Fruit fly (Drosophila melanogaster) whole organism, adult: ENCODE measurements around the gene Best3.

Source experiments
- CG11617 ChIP-seq: fragments of 200-800 bp; sonication (Bioruptor generic); optimal IDR thresholded peaks from 2 replicates; lab custom pipeline; 2017; ENCODE audit warnings: mild to moderate bottlenecking, missing biosample characterization, missing genetic modification reagents, missing genetic modification characterization
- CG5204 ChIP-seq: fragments of 200-800 bp; sonication (Bioruptor generic); optimal IDR thresholded peaks from 2 replicates; lab custom pipeline; 2016; ENCODE audit warnings: missing biosample characterization, missing genetic modification characterization
- kay ChIP-seq: fragments of 200-800 bp; sonication (Bioruptor generic); peaks from one replicate; lab custom pipeline; 2016; ENCODE audit warnings: missing biosample characterization, missing genetic modification characterization, borderline replicate concordance
- toe ChIP-seq: fragments of 200-800 bp; sonication (Bioruptor generic); optimal IDR thresholded peaks from 2 replicates; lab custom pipeline; 2016; ENCODE audit warnings: missing biosample characterization, missing genetic modification characterization

DNA sequence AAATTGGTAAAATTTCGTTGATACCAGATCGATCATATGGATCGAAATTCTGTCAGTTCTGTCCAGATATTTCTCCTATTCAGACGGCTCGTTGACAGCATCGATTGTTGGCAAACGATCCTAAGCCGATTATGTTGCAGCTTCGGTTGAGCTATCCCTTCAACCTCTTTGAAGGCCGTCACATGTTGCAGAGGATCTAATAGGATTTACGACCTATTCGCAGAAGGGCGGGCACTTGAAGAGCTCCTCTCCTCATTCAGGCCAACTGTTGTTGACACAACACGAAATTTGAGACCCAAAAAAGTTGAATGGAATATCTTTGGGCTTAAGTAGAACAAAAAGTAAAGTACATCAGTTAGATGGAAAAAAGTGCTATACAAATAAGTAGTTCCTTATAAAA lies 19.6 kb upstream of the Best3 start:
- TF ChIP-seq CG11617 (no peak), CG5204 (no peak), kay (GFP tag; lab: Kevin White, UChicago) (no peak), toe (GFP tag; lab: Kevin White, UChicago) (no peak)
